Worm (Caenorhabditis elegans): ENCODE measurements around the gene Y71H10B.1.

DNA sequence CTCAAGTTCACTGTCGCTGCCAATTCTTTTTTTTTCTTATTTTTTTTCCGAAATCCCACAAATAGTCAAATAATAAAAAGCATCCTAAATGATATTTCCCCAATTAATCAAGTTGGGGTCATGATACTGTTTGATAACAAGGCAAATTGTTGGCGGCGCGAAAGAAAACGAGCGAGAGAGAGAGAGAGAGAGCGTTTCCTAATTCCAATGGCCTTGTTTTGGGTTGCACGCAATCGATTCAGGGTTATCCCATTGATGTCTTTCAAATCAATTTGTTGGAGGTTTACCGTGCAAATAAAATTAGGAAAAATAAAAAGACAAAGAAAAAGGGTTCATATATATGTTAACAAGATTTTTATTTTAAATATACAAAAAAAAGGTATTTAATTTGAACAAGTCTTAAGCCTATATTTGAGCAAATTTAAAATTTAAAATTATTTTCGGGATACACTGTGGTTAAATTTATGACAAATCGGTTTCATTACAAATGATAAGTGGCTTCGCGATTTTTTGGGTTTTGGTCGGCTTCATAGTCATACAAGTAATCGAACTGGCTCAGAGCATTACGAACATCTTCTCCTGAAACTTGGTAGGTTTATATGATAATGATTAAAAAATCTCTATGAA is 25.6 kb upstream of the Y71H10B.1 start:
- no peak for TF ChIP-seq mcd-1 (GFP tag; IDR thresholded peaks at IDR 0.05)
- TF ChIP-seq tbx-9 (tag; optimal IDR thresholded peaks at IDR 0.05; ENCODE audit: borderline replicate concordance), result no peak
- no peak for TF ChIP-seq athp-1 (tag; optimal IDR thresholded peaks at IDR 0.05)
- TF ChIP-seq aptf-3 (GFP tag; IDR thresholded peaks at IDR 0.05), result no peak
- TF ChIP-seq let-607 (tag; optimal IDR thresholded peaks at IDR 0.05), result no peak
- no peak for TF ChIP-seq Y53G8AR.9 (GFP tag; conservative IDR thresholded peaks at IDR 0.05)
- no peak for TF ChIP-seq pha-4 (tag; optimal IDR thresholded peaks at IDR 0.05)
- TF ChIP-seq nfya-1 (tag; optimal IDR thresholded peaks at IDR 0.05; ENCODE audit: borderline replicate concordance, insufficient read depth), result no peak
